Worm (Caenorhabditis elegans): ENCODE results near the gene str-185.

Gene str-185

DNA sequence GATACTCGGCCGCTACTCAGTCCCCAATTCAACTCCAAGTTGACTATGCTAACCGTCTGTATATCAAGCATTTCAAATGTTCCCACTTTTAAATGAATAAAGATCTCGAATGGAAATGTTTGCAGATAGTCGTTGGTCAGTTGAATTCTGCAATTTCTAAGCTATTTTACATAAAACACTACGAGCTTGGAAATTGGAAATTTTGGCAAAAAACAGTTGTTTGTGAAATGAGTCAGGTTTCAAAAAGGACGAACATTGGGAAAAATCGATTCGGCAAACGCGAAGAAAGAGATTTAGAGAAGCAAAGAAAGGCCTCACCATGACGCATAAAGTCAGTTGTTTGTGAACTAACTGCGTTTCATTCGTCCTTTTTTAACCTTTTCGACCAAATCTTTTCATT, 17.1 kb upstream of the str-185 start (continued):
- TF ChIP-seq ZK185.1 (tag; optimal IDR thresholded peaks at IDR 0.05; ENCODE audit: poor library complexity, severe bottlenecking) (no peak), zim-3 (tag; optimal IDR thresholded peaks at IDR 0.05) (no peak), rec-8 (tag; optimal IDR thresholded peaks at IDR 0.05) (no peak), ets-4 (GFP tag; optimal IDR thresholded peaks at IDR 0.05) (no peak), K11D2.4 (GFP tag; IDR thresholded peaks at IDR 0.05) (no peak), mel-28 (tag; optimal IDR thresholded peaks at IDR 0.05; ENCODE audit: borderline replicate concordance) (no peak), B0019.2 (GFP tag; conservative IDR thresholded peaks at IDR 0.05) (no peak), madf-6 (GFP tag; IDR thresholded peaks at IDR 0.05) (peak; percentile 74), nfyb-1 (GFP tag; IDR thresholded peaks at IDR 0.05) (0 out of 2 replicates have a peak, but pooled peaks have one; percentile 15), attf-3 (GFP tag; conservative IDR thresholded peaks at IDR 0.05) (no peak), snpc-1.1 (tag; optimal IDR thresholded peaks at IDR 0.05; ENCODE audit: insufficient read depth) (no peak), F37B4.10 (GFP tag; IDR thresholded peaks at IDR 0.05) (no peak), gei-17 (GFP tag; optimal IDR thresholded peaks at IDR 0.05) (no peak), dpff-1 (tag; optimal IDR thresholded peaks at IDR 0.05) (no peak), nhr-120 (GFP tag; IDR thresholded peaks at IDR 0.05) (no peak), hsf-1 (GFP tag; IDR thresholded peaks at IDR 0.05) (peak; percentile 66), rcor-1 (GFP tag; IDR thresholded peaks at IDR 0.05) (peak; percentile 48; the same call in 1 of the 2 replicates), lag-1 (GFP tag; IDR thresholded peaks at IDR 0.05) (no peak), F23B12.7 (tag; optimal IDR thresholded peaks at IDR 0.05; ENCODE audit: insufficient read depth) (no peak), lin-26 (GFP tag; IDR thresholded peaks at IDR 0.05) (peak; percentile 71; the same call in 1 of the 2 replicates), F52B5.7 (tag; optimal IDR thresholded peaks at IDR 0.05) (no peak), F57A8.1 (GFP tag; optimal IDR thresholded peaks at IDR 0.05) (no peak), let-607 (tag; optimal IDR thresholded peaks at IDR 0.05) (no peak), madf-10 (tag; optimal IDR thresholded peaks at IDR 0.05) (no peak), tbx-9 (tag; optimal IDR thresholded peaks at IDR 0.05; ENCODE audit: borderline replicate concordance) (no peak), sdz-38 (tag; optimal IDR thresholded peaks at IDR 0.05) (no peak), Y53G8AR.9 (GFP tag; conservative IDR thresholded peaks at IDR 0.05) (peak; percentile 81), die-1 (tag; optimal IDR thresholded peaks at IDR 0.05) (no peak), hrde-1 (tag; optimal IDR thresholded peaks at IDR 0.05; ENCODE audit: borderline replicate concordance) (peak; percentile 13), aptf-2 (GFP tag; conservative IDR thresholded peaks at IDR 0.05) (no peak), mes-4 (tag; optimal IDR thresholded peaks at IDR 0.05) (no peak), K12H6.12 (tag; optimal IDR thresholded peaks at IDR 0.05) (no peak), bed-2 (GFP tag; IDR thresholded peaks at IDR 0.05) (no peak), ztf-6 (GFP tag; IDR thresholded peaks at IDR 0.05) (no peak), him-1 (tag; optimal IDR thresholded peaks at IDR 0.05) (no peak), egl-18 (GFP tag; IDR thresholded peaks at IDR 0.05) (no peak), B0035.1 (tag; optimal IDR thresholded peaks at IDR 0.05) (no peak), tlf-1 (GFP tag; optimal IDR thresholded peaks at IDR 0.05) (no peak), Y56A3A.18 (GFP tag; IDR thresholded peaks at IDR 0.05) (no peak), Y67H2A.10 (GFP tag; conservative IDR thresholded peaks at IDR 0.05) (no peak), nfya-2 (GFP tag; IDR thresholded peaks at IDR 0.05) (no peak), chd-7 (tag; optimal IDR thresholded peaks at IDR 0.05) (no peak), bed-1 (GFP tag; IDR thresholded peaks at IDR 0.05) (no peak), nfya-1 (tag; optimal IDR thresholded peaks at IDR 0.05; ENCODE audit: borderline replicate concordance, insufficient read depth) (no peak), nhr-80 (tag; optimal IDR thresholded peaks at IDR 0.05) (no peak), mcd-1 (GFP tag; IDR thresholded peaks at IDR 0.05) (no peak), lin-54 (GFP tag; optimal IDR thresholded peaks at IDR 0.05) (peak; percentile 29), akir-1 (GFP tag; optimal IDR thresholded peaks at IDR 0.05) (no peak)
